Worm (Caenorhabditis elegans) whole organism, early embryonic: ENCODE results near the gene nol-10.

ENCODE experiments used
- B0310.2 ChIP-seq: sonication (generic microtip); optimal IDR thresholded peaks from 2 replicates; lab custom pipeline; 2016; ENCODE audit warnings: mild to moderate bottlenecking, missing genetic modification characterization, missing compliant biosample characterization
- aly-1 ChIP-seq: sonication (generic microtip); optimal IDR thresholded peaks from 2 replicates; lab custom pipeline; 2016; ENCODE audit warnings: missing genetic modification characterization, missing compliant biosample characterization
- ama-1 ChIP-seq: fragments of 150-350 bp; optimal IDR thresholded peaks from 2 replicates; lab custom pipeline; 2014
- ceh-36 ChIP-seq: sonication (generic microtip); optimal IDR thresholded peaks from 2 replicates; lab custom pipeline; 2016; ENCODE audit warnings: missing genetic modification characterization, inconsistent platforms, missing compliant biosample characterization
- flt-1 ChIP-seq: fragments of 200-800 bp; sonication (Bioruptor generic); IDR thresholded peaks from 2 replicates; pipeline ENCODE4 v1.3.6; 2022; ENCODE audit warnings: missing genetic modification characterization, missing compliant biosample characterization
- hmbx-1 ChIP-seq: sonication (generic microtip); optimal IDR thresholded peaks from 2 replicates; lab custom pipeline; 2016; ENCODE audit warnings: mild to moderate bottlenecking, missing genetic modification characterization, missing compliant biosample characterization
- hmg-4 ChIP-seq: fragments of 200-800 bp; sonication (Bioruptor generic); optimal IDR thresholded peaks from 2 replicates; lab custom pipeline; 2018; ENCODE audit warnings: mild to moderate bottlenecking, missing genetic modification characterization, missing compliant biosample characterization
- pes-1 ChIP-seq: fragments of 200-800 bp; sonication (Bioruptor generic); IDR thresholded peaks from 2 replicates; pipeline ENCODE4 v1.3.6; 2022; ENCODE audit warnings: missing genetic modification reagents, missing genetic modification characterization, missing compliant biosample characterization

DNA sequence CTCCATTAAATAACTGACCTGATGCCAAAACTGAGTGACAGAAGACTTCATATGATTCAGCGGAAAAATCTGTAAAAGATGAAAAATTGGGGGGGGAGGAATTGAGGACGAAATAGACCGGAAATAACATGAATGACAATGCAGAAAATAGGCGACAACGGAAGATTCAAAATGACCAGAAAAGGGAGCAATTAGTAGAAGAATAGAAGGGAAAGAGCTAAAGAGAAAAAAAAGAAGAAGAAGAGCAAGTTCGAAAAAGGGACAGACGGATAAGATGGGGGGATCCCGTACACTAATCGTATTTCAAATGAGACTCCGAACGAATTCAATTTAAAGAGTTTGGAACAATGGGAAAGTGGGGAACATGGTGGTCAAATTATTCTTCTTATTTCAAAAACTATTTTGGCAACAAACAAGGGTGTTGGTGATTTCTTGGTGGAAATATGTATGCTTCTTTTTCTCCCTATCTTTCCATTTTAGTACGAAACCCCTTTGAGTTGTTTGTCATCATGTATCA lies 37.9 kb upstream of the nol-10 start, which contains the start of gene R05G6.10:
- no peak for TF ChIP-seq ama-1 (lab: Kevin White, UChicago)
- no peak for TF ChIP-seq ceh-36 (tag; lab: Kevin White, UChicago)
- TF ChIP-seq flt-1 = no peak
- no peak for TF ChIP-seq hmbx-1 (tag; lab: Kevin White, UChicago)
- TF ChIP-seq B0310.2 (tag; lab: Kevin White, UChicago) = no peak
- no peak for TF ChIP-seq hmg-4 (GFP tag; lab: Kevin White, UChicago)
- TF ChIP-seq aly-1 (tag; lab: Kevin White, UChicago) = no peak
- TF ChIP-seq pes-1 (GFP tag; lab: Robert Waterston, UW) = no peak
